Worm (Caenorhabditis elegans) whole organism, L3 larva: Measurements from ENCODE around the gene H20J04.4.

Experiments
- ZK546.5 ChIP-seq: sonication (generic microtip); optimal IDR thresholded peaks from 2 replicates; lab custom pipeline; 2017; ENCODE audit warnings: missing biosample characterization, missing genetic modification characterization
- aly-2 ChIP-seq: fragments of 150-350 bp; optimal IDR thresholded peaks from 2 replicates; lab custom pipeline; 2014; ENCODE audit warnings: missing biosample characterization, missing genetic modification characterization
- ama-1 ChIP-seq: fragments of 150-350 bp; optimal IDR thresholded peaks from 2 replicates; lab custom pipeline; 2018
- ceh-16 ChIP-seq: sonication (generic microtip); optimal IDR thresholded peaks from 2 replicates; lab custom pipeline; 2017; ENCODE audit warnings: missing biosample characterization, missing genetic modification characterization
- ceh-28 ChIP-seq: fragments of 150-350 bp; optimal IDR thresholded peaks from 2 replicates; lab custom pipeline; 2014; ENCODE audit warnings: missing biosample characterization, missing genetic modification reagents, missing genetic modification characterization
- ceh-9 ChIP-seq: sonication (generic microtip); optimal IDR thresholded peaks from 2 replicates; lab custom pipeline; 2018; ENCODE audit warnings: missing biosample characterization, missing genetic modification characterization
- daf-12 ChIP-seq: fragments of 150-350 bp; optimal IDR thresholded peaks from 2 replicates; lab custom pipeline; 2014; ENCODE audit warnings: missing biosample characterization, missing genetic modification reagents, missing genetic modification characterization
- elt-2 ChIP-seq: sonication (generic microtip); optimal IDR thresholded peaks from 2 replicates; lab custom pipeline; 2016; ENCODE audit warnings: missing genetic modification reagents, mild to moderate bottlenecking, missing genetic modification characterization, missing compliant biosample characterization
- eor-1 ChIP-seq, 2 experiments: fragments of 150-350 bp; optimal IDR thresholded peaks; 2 replicates each; lab custom pipeline; 2014 to 2018; ENCODE audit warnings: missing biosample characterization in 2 of 2, missing genetic modification characterization in 2 of 2
- fos-1 ChIP-seq: fragments of 150-350 bp; optimal IDR thresholded peaks from 2 replicates; lab custom pipeline; 2014; ENCODE audit warnings: missing biosample characterization, missing genetic modification characterization
- hmg-11 ChIP-seq: sonication (generic microtip); optimal IDR thresholded peaks from 2 replicates; lab custom pipeline; 2016; ENCODE audit warnings: missing genetic modification characterization, missing compliant biosample characterization
- jun-1 ChIP-seq: fragments of 150-350 bp; optimal IDR thresholded peaks from 2 replicates; lab custom pipeline; 2014; ENCODE audit warnings: missing biosample characterization, missing genetic modification reagents, missing genetic modification characterization
- lin-15B ChIP-seq: fragments of 150-350 bp; optimal IDR thresholded peaks from 2 replicates; lab custom pipeline; 2014; ENCODE audit warnings: missing biosample characterization, missing genetic modification characterization
- lin-39 ChIP-seq: fragments of 150-350 bp; optimal IDR thresholded peaks from 2 replicates; lab custom pipeline; 2018; ENCODE audit warnings: missing biosample characterization, missing genetic modification reagents, missing genetic modification characterization
- lsy-12 ChIP-seq: sonication (generic microtip); optimal IDR thresholded peaks from 2 replicates; lab custom pipeline; 2016; ENCODE audit warnings: mild to moderate bottlenecking, missing genetic modification characterization, missing compliant biosample characterization
- mdl-1 ChIP-seq: fragments of 150-350 bp; optimal IDR thresholded peaks from 2 replicates; lab custom pipeline; 2014; ENCODE audit warnings: missing biosample characterization, missing genetic modification characterization
- mml-1 ChIP-seq: fragments of 150-350 bp; sonication (generic microtip); optimal IDR thresholded peaks from 3 replicates; lab custom pipeline; 2014; ENCODE audit warnings: missing biosample characterization, missing genetic modification characterization
- nfya-1 ChIP-seq: sonication (generic microtip); optimal IDR thresholded peaks from 2 replicates; lab custom pipeline; 2017; ENCODE audit warnings: missing genetic modification characterization, mild to moderate bottlenecking, missing compliant biosample characterization, antibody characterized with exemption, moderate library complexity; ENCODE audit not compliant: insufficient read depth
- nhr-11 ChIP-seq: fragments of 150-350 bp; optimal IDR thresholded peaks from 2 replicates; lab custom pipeline; 2014; ENCODE audit warnings: missing biosample characterization, missing genetic modification characterization
- nhr-23 ChIP-seq: fragments of 150-350 bp; optimal IDR thresholded peaks from 2 replicates; lab custom pipeline; 2014; ENCODE audit warnings: missing biosample characterization, missing genetic modification reagents, missing genetic modification characterization
- nhr-237 ChIP-seq: fragments of 150-350 bp; optimal IDR thresholded peaks from 2 replicates; lab custom pipeline; 2014; ENCODE audit warnings: missing biosample characterization, missing genetic modification characterization
- nhr-43 ChIP-seq: sonication (generic microtip); optimal IDR thresholded peaks from 2 replicates; lab custom pipeline; 2016; ENCODE audit warnings: mild to moderate bottlenecking, missing genetic modification characterization, missing compliant biosample characterization; ENCODE audit not compliant: poor library complexity, severe bottlenecking
- nhr-67 ChIP-seq: fragments of 150-350 bp; optimal IDR thresholded peaks from 2 replicates; lab custom pipeline; 2014; ENCODE audit warnings: missing biosample characterization, missing genetic modification characterization
- nhr-76 ChIP-seq: fragments of 150-350 bp; sonication (generic microtip); optimal IDR thresholded peaks from 5 replicates; lab custom pipeline; 2014; ENCODE audit warnings: missing biosample characterization, missing genetic modification characterization
- nhr-77 ChIP-seq: fragments of 150-350 bp; optimal IDR thresholded peaks from 2 replicates; lab custom pipeline; 2014; ENCODE audit warnings: missing biosample characterization, missing genetic modification characterization
- pqm-1 ChIP-seq: fragments of 150-350 bp; optimal IDR thresholded peaks from 2 replicates; lab custom pipeline; 2017; ENCODE audit warnings: missing biosample characterization, missing genetic modification characterization, inconsistent platforms
- sea-2 ChIP-seq: fragments of 150-350 bp; sonication (generic microtip); optimal IDR thresholded peaks from 4 replicates; lab custom pipeline; 2014; ENCODE audit warnings: missing biosample characterization, missing genetic modification reagents, missing genetic modification characterization
- unc-39 ChIP-seq: sonication (generic microtip); optimal IDR thresholded peaks from 4 replicates; lab custom pipeline; 2017; ENCODE audit warnings: missing biosample characterization, missing genetic modification characterization
- zag-1 ChIP-seq: fragments of 150-350 bp; optimal IDR thresholded peaks from 2 replicates; lab custom pipeline; 2014; ENCODE audit warnings: missing biosample characterization, missing genetic modification characterization
- ztf-11 ChIP-seq: fragments of 150-350 bp; optimal IDR thresholded peaks from 2 replicates; lab custom pipeline; 2014; ENCODE audit warnings: missing biosample characterization, missing genetic modification characterization

H20J04.4 gene

DNA sequence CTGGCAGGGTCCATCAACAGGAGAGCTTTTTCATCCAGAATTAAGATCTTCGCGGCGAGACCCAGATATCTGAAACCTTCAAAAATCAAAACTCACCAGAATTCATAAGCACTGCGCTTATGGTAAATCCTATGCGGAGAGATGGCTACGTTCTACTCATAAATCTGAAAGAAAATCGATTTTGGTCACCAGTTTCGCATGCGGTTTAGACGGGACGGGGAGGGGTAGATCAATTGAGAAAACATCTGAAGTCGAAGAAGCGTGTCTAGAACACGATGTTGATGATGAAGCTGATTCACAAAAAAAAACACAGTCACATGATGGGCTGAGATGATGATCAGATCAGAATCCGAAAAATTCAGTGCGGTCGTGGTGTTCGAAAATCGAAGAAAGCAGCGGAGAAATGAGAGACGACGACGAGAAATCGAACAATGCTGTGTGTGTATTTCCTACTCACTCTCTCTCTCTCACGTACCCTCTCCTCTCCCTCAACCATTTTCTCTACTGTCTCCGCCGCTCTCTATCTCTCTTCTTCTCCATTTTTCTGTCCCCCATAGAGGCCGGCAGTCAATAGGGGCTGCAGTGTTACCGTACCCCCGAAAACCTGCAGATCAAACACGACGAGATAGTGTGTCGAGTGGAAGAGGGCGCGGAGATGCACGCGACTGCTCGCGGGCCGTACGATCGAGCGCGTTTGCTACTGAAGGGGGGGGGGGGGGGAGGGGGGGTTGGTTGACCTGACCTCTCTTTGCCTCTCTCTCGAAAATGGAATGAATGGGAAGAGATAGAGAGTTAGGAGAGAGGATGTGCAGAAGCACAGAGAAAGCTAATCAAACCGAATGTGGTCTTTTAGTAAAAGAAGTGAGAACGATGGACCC lies 47.7 kb downstream of the H20J04.4 start, which contains the start of gene ntl-2 (continued):
- no peak for TF ChIP-seq aly-2 (tag; lab: Kevin White, UChicago)
- peak; percentile 95 for TF ChIP-seq hmg-11 (tag; lab: Kevin White, UChicago)
- peak; percentile 97 for TF ChIP-seq ZK546.5 (tag; lab: Kevin White, UChicago)
- TF ChIP-seq lin-39 (tag; lab: Kevin White, UChicago): peak; percentile 79
- TF ChIP-seq ztf-11 (tag; lab: Kevin White, UChicago): no peak
- TF ChIP-seq nhr-237 (tag; lab: Kevin White, UChicago): no peak
- TF ChIP-seq fos-1 (tag; lab: Kevin White, UChicago): peak; percentile 64
- peak; percentile 85 for TF ChIP-seq pqm-1 (tag; lab: Kevin White, UChicago)
- TF ChIP-seq nhr-77: peak; percentile 58
- no peak for TF ChIP-seq ceh-9 (tag; lab: Kevin White, UChicago)
- peak; percentile 98 for TF ChIP-seq lin-15B (tag; lab: Kevin White, UChicago)
- TF ChIP-seq, all 47 proteins: peak for 34

DNA sequence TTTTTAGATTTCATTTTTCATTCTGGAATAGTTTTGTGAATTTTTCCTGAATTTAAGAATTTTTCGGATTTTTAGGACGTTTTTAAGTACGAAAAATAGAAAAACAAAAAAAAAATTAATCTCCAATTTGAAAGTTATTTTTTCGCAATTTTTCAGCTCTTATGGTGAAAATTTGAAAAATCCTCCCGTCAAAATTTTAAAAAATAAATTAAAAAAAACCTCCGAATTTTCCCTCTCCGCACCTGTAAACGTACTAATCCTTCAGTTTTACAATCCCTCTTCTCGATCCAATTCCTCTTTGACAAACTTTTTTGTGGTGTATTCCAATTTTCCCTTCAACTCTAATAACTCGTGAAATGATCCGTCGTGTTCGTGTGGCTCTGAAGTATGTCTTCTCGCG lies 49.4 kb downstream of the H20J04.4 start, which contains the start of gene B0286.1:
Gene B0286.1, plus strand, starts transcription at position 301 of the 400 bp plus-strand sequence.
- TF ChIP-seq nhr-237 (tag; lab: Kevin White, UChicago): no peak
- TF ChIP-seq hmg-11 (tag; lab: Kevin White, UChicago): no peak
- no peak for TF ChIP-seq nhr-43 (tag; lab: Kevin White, UChicago)
- TF ChIP-seq nhr-67 (tag; lab: Kevin White, UChicago): no peak
- no peak for TF ChIP-seq unc-39 (tag; lab: Kevin White, UChicago)
- no peak for TF ChIP-seq lsy-12 (tag; lab: Kevin White, UChicago)
- TF ChIP-seq sea-2 (GFP tag; lab: Kevin White, UChicago): no peak
- no peak for TF ChIP-seq nhr-11
- no peak for TF ChIP-seq lin-39 (tag; lab: Kevin White, UChicago)
- TF ChIP-seq nfya-1 (tag; lab: Kevin White, UChicago): no peak
- no peak for TF ChIP-seq ceh-28 (tag; lab: Kevin White, UChicago)
- TF ChIP-seq nhr-76 (tag; lab: Kevin White, UChicago): no peak
- no peak for TF ChIP-seq ceh-16 (tag; lab: Kevin White, UChicago)
- no peak for TF ChIP-seq mml-1 (tag; lab: Kevin White, UChicago)

DNA sequence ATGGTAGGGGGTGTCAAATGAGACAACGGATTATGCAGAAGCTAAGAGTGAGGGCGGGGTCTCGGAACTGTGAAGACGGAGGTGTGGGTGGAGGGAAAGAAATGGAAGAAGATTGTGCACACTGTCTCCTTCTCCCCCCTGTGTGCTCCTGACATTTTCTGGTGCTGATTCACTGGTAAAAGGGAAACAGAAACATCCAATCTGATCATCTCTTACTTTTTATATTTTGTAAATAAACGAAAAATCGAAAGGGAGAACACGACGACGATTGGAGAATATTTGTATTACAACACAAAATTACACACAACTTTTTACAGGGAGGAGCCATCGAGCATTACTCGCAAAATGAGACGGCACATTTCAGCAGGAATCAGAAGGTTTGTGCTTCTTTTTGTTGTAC lies 54.5 kb downstream of the H20J04.4 start, which contains the start of gene fkh-6:
Gene fkh-6, minus strand, starts transcription at position 101 of the 400 bp plus-strand sequence.
- TF ChIP-seq eor-1 (tag; optimal IDR thresholded peaks at IDR 0.05; lab: Kevin White, UChicago): no peak
- TF ChIP-seq daf-12 (tag; lab: Kevin White, UChicago): no peak
- TF ChIP-seq hmg-11 (tag; lab: Kevin White, UChicago): no peak
- TF ChIP-seq nhr-237 (tag; lab: Kevin White, UChicago): no peak
- TF ChIP-seq zag-1 (tag; lab: Kevin White, UChicago): no peak
- TF ChIP-seq nhr-76 (tag; lab: Kevin White, UChicago): no peak
- TF ChIP-seq sea-2 (GFP tag; lab: Kevin White, UChicago): no peak
- no peak for TF ChIP-seq mdl-1 (tag; lab: Kevin White, UChicago)
- no peak for TF ChIP-seq jun-1 (tag; lab: Kevin White, UChicago)
- no peak for TF ChIP-seq aly-2 (tag; lab: Kevin White, UChicago)
- TF ChIP-seq elt-2 (tag; lab: Kevin White, UChicago): no peak
- TF ChIP-seq nhr-23 (tag; lab: Kevin White, UChicago): no peak
- TF ChIP-seq nhr-67 (tag; lab: Kevin White, UChicago): no peak
- no peak for TF ChIP-seq ama-1 (lab: Kevin White, UChicago)
